Fruit fly (Drosophila melanogaster) whole organism, embryonic: ENCODE data around the gene Arl6IP1.

Experiments
- Blimp-1 ChIP-seq: fragments of 200-800 bp; sonication (Bioruptor generic); optimal IDR thresholded peaks from 3 replicates; lab custom pipeline; 2018; ENCODE audit warnings: missing biosample characterization, missing genetic modification characterization, mild to moderate bottlenecking, moderate library complexity, missing genetic modification reagents
- Bteb2 ChIP-seq: fragments of 200-800 bp; sonication (Bioruptor generic); optimal IDR thresholded peaks from 2 replicates; lab custom pipeline; 2016; ENCODE audit warnings: missing biosample characterization, missing genetic modification characterization
- CG10209 ChIP-seq: fragments of 200-800 bp; sonication (Bioruptor generic); optimal IDR thresholded peaks from 3 replicates; lab custom pipeline; 2017; ENCODE audit warnings: missing biosample characterization, mild to moderate bottlenecking, missing genetic modification characterization, missing genetic modification reagents
- CG10979 ChIP-seq: fragments of 200-800 bp; sonication (Bioruptor generic); optimal IDR thresholded peaks from 2 replicates; lab custom pipeline; 2018; ENCODE audit warnings: missing biosample characterization, mild to moderate bottlenecking, missing genetic modification characterization, moderate library complexity
- CG11456 ChIP-seq: fragments of 200-800 bp; sonication (Bioruptor generic); IDR thresholded peaks from 3 replicates; pipeline ENCODE4 v1.3.6; 2022; ENCODE audit warnings: missing biosample characterization, missing genetic modification characterization
- CG11560 ChIP-seq: fragments of 200-800 bp; sonication (Bioruptor generic); IDR thresholded peaks from 3 replicates; pipeline ENCODE4 v1.3.6; 2022; ENCODE audit warnings: missing biosample characterization, missing genetic modification characterization
- CG12104 ChIP-seq: fragments of 200-800 bp; sonication (Bioruptor generic); optimal IDR thresholded peaks from 3 replicates; lab custom pipeline; 2016; ENCODE audit warnings: missing biosample characterization, missing genetic modification characterization
- CG13894 ChIP-seq: fragments of 200-800 bp; sonication (Bioruptor generic); optimal IDR thresholded peaks from 3 replicates; lab custom pipeline; 2018; ENCODE audit warnings: missing biosample characterization, mild to moderate bottlenecking, missing genetic modification characterization, moderate library complexity
- CG14050 ChIP-seq: fragments of 200-800 bp; sonication (Bioruptor generic); IDR thresholded peaks from 3 replicates; pipeline ENCODE4 v1.3.6; 2022; ENCODE audit warnings: missing biosample characterization, missing genetic modification characterization
- CG16779 ChIP-seq: fragments of 200-800 bp; sonication (Bioruptor generic); IDR thresholded peaks from 2 replicates; pipeline ENCODE4 v1.3.6; 2022; ENCODE audit warnings: missing biosample characterization, missing genetic modification characterization
- CG16815 ChIP-seq: fragments of 200-800 bp; sonication (Bioruptor generic); optimal IDR thresholded peaks from 3 replicates; lab custom pipeline; 2017; ENCODE audit warnings: missing biosample characterization, mild to moderate bottlenecking, missing genetic modification characterization
- CG17328 ChIP-seq: fragments of 200-800 bp; sonication (Bioruptor generic); IDR thresholded peaks from 2 replicates; pipeline ENCODE4 v1.3.6; 2022; ENCODE audit warnings: missing biosample characterization, missing genetic modification characterization
- CG17361 ChIP-seq: fragments of 200-800 bp; sonication (Bioruptor generic); IDR thresholded peaks from 3 replicates; pipeline ENCODE4 v1.3.6; 2022; ENCODE audit warnings: missing biosample characterization, missing genetic modification characterization
- CG17912 ChIP-seq: fragments of 200-800 bp; sonication (Bioruptor generic); optimal IDR thresholded peaks from 2 replicates; lab custom pipeline; 2018; ENCODE audit warnings: missing biosample characterization, mild to moderate bottlenecking, missing genetic modification characterization
- CG2712 ChIP-seq: fragments of 200-800 bp; optimal IDR thresholded peaks from 3 replicates; lab custom pipeline; 2019; ENCODE audit warnings: missing biosample characterization, mild to moderate bottlenecking, missing genetic modification characterization, moderate library complexity
- CG4424 ChIP-seq: fragments of 200-800 bp; sonication (Bioruptor generic); optimal IDR thresholded peaks from 3 replicates; lab custom pipeline; 2016; ENCODE audit warnings: missing biosample characterization, missing genetic modification characterization
- CG4820 ChIP-seq: fragments of 200-800 bp; sonication (Bioruptor generic); optimal IDR thresholded peaks from 3 replicates; lab custom pipeline; 2016; ENCODE audit warnings: missing biosample characterization, missing genetic modification characterization
- CG6272 ChIP-seq: fragments of 200-800 bp; sonication (Bioruptor generic); IDR thresholded peaks from 2 replicates; pipeline ENCODE4 v1.3.6; 2022; ENCODE audit warnings: missing biosample characterization, missing genetic modification characterization
- CG8089 ChIP-seq: fragments of 200-800 bp; sonication (Bioruptor generic); optimal IDR thresholded peaks from 3 replicates; lab custom pipeline; 2016; ENCODE audit warnings: missing biosample characterization, missing genetic modification characterization
- CG8281 ChIP-seq: fragments of 200-800 bp; sonication (Bioruptor generic); optimal IDR thresholded peaks from 2 replicates; lab custom pipeline; 2018; ENCODE audit warnings: missing biosample characterization, mild to moderate bottlenecking, missing genetic modification characterization, moderate library complexity
- Deaf1 ChIP-seq: fragments of 200-800 bp; optimal IDR thresholded peaks from 3 replicates; lab custom pipeline; 2019; ENCODE audit warnings: missing biosample characterization, mild to moderate bottlenecking, missing genetic modification characterization, moderate library complexity
- Doc3 ChIP-seq: fragments of 200-800 bp; sonication (Bioruptor generic); IDR thresholded peaks from 3 replicates; pipeline ENCODE4 v1.3.6; 2022; ENCODE audit warnings: missing biosample characterization, missing genetic modification characterization; ENCODE audit not compliant: partially characterized antibody
- Dref ChIP-seq: fragments of 200-800 bp; sonication (Bioruptor generic); IDR thresholded peaks from 2 replicates; pipeline ENCODE4 v1.3.6; 2022; ENCODE audit warnings: missing biosample characterization, missing genetic modification characterization
- Ets65A ChIP-seq: fragments of 200-800 bp; sonication (Bioruptor generic); peaks from one replicate; lab custom pipeline; 2016; ENCODE audit warnings: missing biosample characterization, missing genetic modification characterization
- GATAe ChIP-seq: fragments of 200-800 bp; sonication (Bioruptor generic); conservative IDR thresholded peaks from 2 replicates; pipeline ENCODE4 v1.3.6; 2022; ENCODE audit warnings: missing biosample characterization, missing genetic modification characterization
- HmgD ChIP-seq: fragments of 200-800 bp; sonication (Bioruptor generic); optimal IDR thresholded peaks from 3 replicates; lab custom pipeline; 2016; ENCODE audit warnings: missing biosample characterization, missing genetic modification characterization
- Hmx ChIP-seq: fragments of 200-800 bp; sonication (Bioruptor generic); optimal IDR thresholded peaks from 2 replicates; lab custom pipeline; 2016; ENCODE audit warnings: missing biosample characterization, missing genetic modification characterization
- NC2α ChIP-seq: fragments of 200-800 bp; sonication (Bioruptor generic); optimal IDR thresholded peaks from 2 replicates; lab custom pipeline; 2016; ENCODE audit warnings: missing biosample characterization, missing genetic modification characterization
- Ptx1 ChIP-seq: fragments of 200-800 bp; sonication (Bioruptor generic); IDR thresholded peaks from 2 replicates; pipeline ENCODE4 v1.3.6; 2022; ENCODE audit warnings: missing biosample characterization, missing genetic modification characterization
- Rx ChIP-seq: fragments of 200-800 bp; sonication (Bioruptor generic); IDR thresholded peaks from 2 replicates; pipeline ENCODE4 v1.3.6; 2022; ENCODE audit warnings: missing biosample characterization, missing genetic modification characterization
- Sox102F ChIP-seq: fragments of 200-800 bp; sonication (Bioruptor generic); optimal IDR thresholded peaks from 2 replicates; lab custom pipeline; 2018; ENCODE audit warnings: missing biosample characterization, mild to moderate bottlenecking, missing genetic modification characterization, moderate library complexity
- Sry-β ChIP-seq: fragments of 200-800 bp; sonication (Bioruptor generic); optimal IDR thresholded peaks from 2 replicates; lab custom pipeline; 2018; ENCODE audit warnings: missing biosample characterization, mild to moderate bottlenecking, missing genetic modification characterization, moderate library complexity
- Ssrp ChIP-seq: fragments of 200-800 bp; sonication (Bioruptor generic); optimal IDR thresholded peaks from 2 replicates; lab custom pipeline; 2018; ENCODE audit warnings: missing biosample characterization, mild to moderate bottlenecking, missing genetic modification characterization, moderate library complexity
- ac ChIP-seq: fragments of 200-800 bp; sonication (Bioruptor generic); optimal IDR thresholded peaks from 3 replicates; lab custom pipeline; 2017; ENCODE audit warnings: missing biosample characterization, mild to moderate bottlenecking, missing genetic modification characterization
- az2 ChIP-seq: fragments of 200-800 bp; sonication (Bioruptor generic); optimal IDR thresholded peaks from 3 replicates; lab custom pipeline; 2016; ENCODE audit warnings: missing biosample characterization, missing genetic modification characterization
- cad ChIP-seq: fragments of >200 bp; optimal IDR thresholded peaks from 2 replicates; lab custom pipeline; 2017; ENCODE audit warnings: missing biosample characterization, missing genetic modification characterization
- chm ChIP-seq: fragments of 200-800 bp; sonication (Bioruptor generic); IDR thresholded peaks from 2 replicates; pipeline ENCODE4 v1.3.6; 2022; ENCODE audit warnings: missing biosample characterization, missing genetic modification characterization
- dmrt11E ChIP-seq: fragments of 200-800 bp; sonication (Bioruptor generic); optimal IDR thresholded peaks from 3 replicates; lab custom pipeline; 2018; ENCODE audit warnings: missing biosample characterization, mild to moderate bottlenecking, missing genetic modification characterization, moderate library complexity
- gcm2 ChIP-seq: fragments of 200-800 bp; sonication (Bioruptor generic); optimal IDR thresholded peaks from 2 replicates; lab custom pipeline; 2016; ENCODE audit warnings: missing biosample characterization, missing genetic modification characterization
- gem ChIP-seq: fragments of 200-800 bp; sonication (Bioruptor generic); optimal IDR thresholded peaks from 2 replicates; lab custom pipeline; 2019; ENCODE audit warnings: missing biosample characterization, mild to moderate bottlenecking, missing genetic modification characterization, moderate library complexity
- gfzf ChIP-seq: fragments of 200-800 bp; sonication (Bioruptor generic); optimal IDR thresholded peaks from 2 replicates; lab custom pipeline; 2016; ENCODE audit warnings: missing biosample characterization, mild to moderate bottlenecking, missing genetic modification characterization, moderate library complexity
- hb ChIP-seq: fragments of 200-800 bp; sonication (Bioruptor generic); IDR thresholded peaks from 3 replicates; pipeline ENCODE4 v1.3.6; 2022; ENCODE audit warnings: missing biosample characterization, missing genetic modification characterization; ENCODE audit not compliant: partially characterized antibody
- kah ChIP-seq: fragments of 200-800 bp; sonication (Bioruptor generic); optimal IDR thresholded peaks from 2 replicates; lab custom pipeline; 2018; ENCODE audit warnings: missing biosample characterization, mild to moderate bottlenecking, missing genetic modification characterization
- ranshi ChIP-seq: fragments of 200-800 bp; sonication (Bioruptor generic); IDR thresholded peaks from 2 replicates; pipeline ENCODE4 v1.3.6; 2022; ENCODE audit warnings: missing biosample characterization, missing genetic modification characterization
- sc ChIP-seq, 3 experiments: fragments of >200 bp in 2 of 3; fragments of 200-800 bp in 1 of 3; sonication (Bioruptor generic) in 1 of 3; optimal IDR thresholded peaks; 2 replicates in 2 of 3; 3 replicates in 1 of 3; lab custom pipeline; 2017; ENCODE audit warnings: mild to moderate bottlenecking in 1 of 3, missing biosample characterization in 1 of 3, missing genetic modification characterization in 1 of 3, missing genetic modification reagents in 1 of 3
- sens ChIP-seq: fragments of 200-800 bp; sonication (Bioruptor generic); peaks from one replicate; lab custom pipeline; 2016; ENCODE audit warnings: missing biosample characterization, missing genetic modification characterization
- sim ChIP-seq: fragments of 200-800 bp; sonication (Bioruptor generic); IDR thresholded peaks from 2 replicates; pipeline ENCODE4 v1.3.6; 2022; ENCODE audit warnings: missing biosample characterization, missing genetic modification characterization
- sob ChIP-seq: fragments of 200-800 bp; sonication (Bioruptor generic); IDR thresholded peaks from 2 replicates; pipeline ENCODE4 v1.3.6; 2022; ENCODE audit warnings: missing biosample characterization, missing genetic modification characterization
- stc ChIP-seq: fragments of 200-800 bp; sonication (Bioruptor generic); IDR thresholded peaks from 2 replicates; pipeline ENCODE4 v1.3.6; 2022; ENCODE audit warnings: missing biosample characterization, missing genetic modification characterization
- trh ChIP-seq: fragments of 200-800 bp; sonication (Bioruptor generic); optimal IDR thresholded peaks from 2 replicates; lab custom pipeline; 2016; ENCODE audit warnings: missing biosample characterization, missing genetic modification characterization
- wek ChIP-seq: fragments of 200-800 bp; sonication (Bioruptor generic); optimal IDR thresholded peaks from 3 replicates; lab custom pipeline; 2018; ENCODE audit warnings: missing biosample characterization, mild to moderate bottlenecking, missing genetic modification characterization, moderate library complexity
- zfh1 ChIP-seq: fragments of 200-800 bp; sonication (Bioruptor generic); IDR thresholded peaks from 3 replicates; pipeline ENCODE4 v1.3.6; 2022; ENCODE audit warnings: missing biosample characterization, missing genetic modification characterization

Gene Arl6IP1

DNA sequence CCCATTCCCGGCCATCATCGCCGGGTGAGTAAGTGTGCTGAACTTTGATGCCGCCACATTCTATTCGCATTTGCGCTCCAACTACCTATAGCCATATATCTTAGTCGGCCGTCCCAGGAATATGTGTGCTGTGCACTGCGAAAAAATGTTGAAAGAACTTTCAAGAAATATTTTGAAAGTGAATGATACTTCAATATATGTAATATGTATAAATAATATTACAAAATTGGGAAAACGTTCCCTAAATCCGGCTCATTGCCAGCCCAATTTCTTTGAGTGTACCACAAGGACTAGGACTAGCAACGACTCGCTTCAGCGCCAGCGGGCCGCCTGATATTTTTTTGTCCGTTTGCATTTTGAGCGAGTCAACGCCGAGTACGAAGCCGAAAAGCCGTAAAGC, 29.8 kb downstream of the Arl6IP1 start (continued):
- TF ChIP-seq gfzf: no peak
- TF ChIP-seq NC2α: no peak
- no peak for TF ChIP-seq CG4820 (GFP tag; lab: Kevin White, UChicago)
- TF ChIP-seq wek: no peak
- no peak for TF ChIP-seq gcm2
- no peak for TF ChIP-seq CG12104
- no peak for TF ChIP-seq chm (GFP tag; lab: Robert Waterston, UW)
- no peak for TF ChIP-seq cad (GFP tag; lab: Kevin White, UChicago)
- 0 out of 3 replicates have a peak, but pooled peaks have one; percentile 44 for TF ChIP-seq CG11456 (GFP tag; lab: Robert Waterston, UW)
- TF ChIP-seq hb (GFP tag; lab: Robert Waterston, UW): no peak
- TF ChIP-seq Hmx (GFP tag; lab: Kevin White, UChicago): no peak
- TF ChIP-seq ac: no peak
- TF ChIP-seq CG2712 (tag; lab: Kevin White, UChicago): peak; percentile 40
- TF ChIP-seq HmgD (GFP tag; lab: Kevin White, UChicago): no peak
- TF ChIP-seq Ssrp: peak; percentile 32
- no peak for TF ChIP-seq Deaf1 (tag; lab: Kevin White, UChicago)
- no peak for TF ChIP-seq Sry-β
- no peak for TF ChIP-seq CG14050 (GFP tag; lab: Robert Waterston, UW)
- no peak for TF ChIP-seq sob (GFP tag; lab: Robert Waterston, UW)
- no peak for TF ChIP-seq CG13894 (tag; lab: Kevin White, UChicago)
- 0 out of 2 replicates have a peak, but pooled peaks have one; percentile 23 for TF ChIP-seq Ptx1 (GFP tag; lab: Robert Waterston, UW)
- no peak for TF ChIP-seq CG8281 (tag; lab: Kevin White, UChicago)
- TF ChIP-seq trh: no peak
- TF ChIP-seq CG16815 (GFP tag; lab: Kevin White, UChicago): peak; percentile 2
- TF ChIP-seq dmrt11E: peak; percentile 49
- TF ChIP-seq CG10209 (GFP tag; lab: Kevin White, UChicago): no peak
- TF ChIP-seq sens (GFP tag; lab: Kevin White, UChicago): peak; percentile 42
- TF ChIP-seq CG6272 (GFP tag; lab: Robert Waterston, UW): no peak
- TF ChIP-seq GATAe (GFP tag; lab: Robert Waterston, UW): no peak
- TF ChIP-seq Blimp-1 (GFP tag; lab: Kevin White, UChicago): no peak
- TF ChIP-seq Bteb2 (GFP tag; lab: Kevin White, UChicago): no peak
- peak; percentile 45; the same call in 1 of the 3 replicates for TF ChIP-seq zfh1 (GFP tag; lab: Robert Waterston, UW)
- no peak for TF ChIP-seq sc (optimal IDR thresholded peaks at IDR 0.05; lab: Kevin White, UChicago)
- no peak for TF ChIP-seq sc (GFP tag; optimal IDR thresholded peaks at IDR 0.05; lab: Kevin White, UChicago)
- no peak for TF ChIP-seq Ets65A (GFP tag; lab: Kevin White, UChicago)
- no peak for TF ChIP-seq CG16779 (GFP tag; lab: Robert Waterston, UW)
- TF ChIP-seq CG10979 (tag; lab: Kevin White, UChicago): peak; percentile 33
- TF ChIP-seq Sox102F (GFP tag; lab: Kevin White, UChicago): peak; percentile 18
- 0 out of 3 replicates have a peak, but pooled peaks have one; percentile 17 for TF ChIP-seq CG17361 (GFP tag; lab: Robert Waterston, UW)
- TF ChIP-seq sim: no peak
- TF ChIP-seq CG11560 (tag; lab: Robert Waterston, UW): no peak
- no peak for TF ChIP-seq kah (GFP tag; lab: Kevin White, UChicago)
- no peak for TF ChIP-seq CG8089 (GFP tag; lab: Kevin White, UChicago)
- peak; percentile 33; the same call in 1 of the 2 replicates for TF ChIP-seq CG17328 (GFP tag; lab: Robert Waterston, UW)
- TF ChIP-seq Rx (GFP tag; lab: Robert Waterston, UW): no peak
- TF ChIP-seq ranshi (GFP tag; lab: Robert Waterston, UW): no peak; the same call in 1 of the 2 replicates
- no peak for TF ChIP-seq Doc3
- TF ChIP-seq Dref (GFP tag; lab: Robert Waterston, UW): no peak
- TF ChIP-seq CG17912 (GFP tag; lab: Kevin White, UChicago): no peak
- peak; percentile 51 for TF ChIP-seq gem (tag; lab: Kevin White, UChicago)
- peak; percentile 35; the same call in 1 of the 2 replicates for TF ChIP-seq stc (GFP tag; lab: Robert Waterston, UW)
- TF ChIP-seq az2: peak; percentile 14
- TF ChIP-seq CG4424 (GFP tag; lab: Kevin White, UChicago): peak; percentile 12
